Fruit fly (Drosophila melanogaster): Measurements from ENCODE around the gene Orc5.
A peak's percentile ranks its signal among the peaks of the same experiment; 100 is the strongest.

Orc5 gene

dm6 chr2L:13829540-13829939 is at the start of gene Orc5, which contains the start of gene Arpc1:
Gene Orc5, plus strand, starts transcription at chr2L:13829837.
Gene Arpc1, minus strand, starts transcription at chr2L:13829741.
- no peak for TF ChIP-seq noc (tag; optimal IDR thresholded peaks at IDR 0.05)

dm6 chr2L:13780109-13780947 is 49.3 kb upstream of the Orc5 start, which contains the start of the genes CG9008 and p38b:
Gene CG9008, minus strand, starts transcription at chr2L:13780165.
Gene p38b, plus strand, starts transcription at chr2L:13780689.
- peak; percentile 92 for TF ChIP-seq noc (tag; optimal IDR thresholded peaks at IDR 0.05)

- no peak for TF ChIP-seq noc (tag; optimal IDR thresholded peaks at IDR 0.05)
Measured at dm6 chr2L:13783264-13784154, 46.1 kb upstream of the Orc5 start, which contains the start of gene Eato. Gene Eato, plus strand, starts transcription at chr2L:13784084.

dm6 chr2L:13784155-13784681 is 45.4 kb upstream of the Orc5 start, which contains the start of gene CG16890:
Gene CG16890, minus strand, starts transcription at chr2L:13784338.
- TF ChIP-seq noc (tag; optimal IDR thresholded peaks at IDR 0.05) = peak; percentile 10

- no peak for TF ChIP-seq noc (tag; optimal IDR thresholded peaks at IDR 0.05)
Measured at dm6 chr2L:13790715-13791114, 38.9 kb upstream of the Orc5 start, which contains the start of gene CG16863. Gene CG16863, plus strand, starts transcription at chr2L:13790959.

dm6 chr2L:13793405-13793804 is 36.2 kb upstream of the Orc5 start, which contains the start of gene Sec71:
Gene Sec71, plus strand, starts transcription at chr2L:13793521.
- no peak for TF ChIP-seq noc (tag; optimal IDR thresholded peaks at IDR 0.05)

dm6 chr2L:13801166-13801565 is 28.5 kb upstream of the Orc5 start:
- TF ChIP-seq noc (tag; optimal IDR thresholded peaks at IDR 0.05) = peak; percentile 46

- no peak for TF ChIP-seq noc (tag; optimal IDR thresholded peaks at IDR 0.05)
Measured at dm6 chr2L:13802075-13802639, 27.5 kb upstream of the Orc5 start.

- no peak for TF ChIP-seq noc (tag; optimal IDR thresholded peaks at IDR 0.05)
Measured at dm6 chr2L:13803032-13803661, 26.5 kb upstream of the Orc5 start, which contains the start of gene CAH1. Gene CAH1, plus strand, starts transcription at chr2L:13803626.

dm6 chr2L:13803805-13804560 is 25.7 kb upstream of the Orc5 start:
- no peak for TF ChIP-seq noc (tag; optimal IDR thresholded peaks at IDR 0.05)

- TF ChIP-seq noc (tag; optimal IDR thresholded peaks at IDR 0.05) = no peak
Measured at dm6 chr2L:13804561-13805067, 25.0 kb upstream of the Orc5 start.

dm6 chr2L:13805170-13805569 is 24.5 kb upstream of the Orc5 start:
- no peak for TF ChIP-seq noc (tag; optimal IDR thresholded peaks at IDR 0.05)

dm6 chr2L:13807097-13807496 is 22.5 kb upstream of the Orc5 start:
- TF ChIP-seq noc (tag; optimal IDR thresholded peaks at IDR 0.05) = peak; percentile 32

- TF ChIP-seq noc (tag; optimal IDR thresholded peaks at IDR 0.05) = no peak
Measured at dm6 chr2L:13807959-13808358, 21.7 kb upstream of the Orc5 start.
